Fruit fly (Drosophila melanogaster): ENCODE measurements around the gene PAPLA1.

dm6 chr2L:8163025-8163351, 3.5 kb upstream of the PAPLA1 start, which contains the start of gene Piezo:
- TF ChIP-seq CG8478 (optimal IDR thresholded peaks at IDR 0.05), result no peak
- no peak for TF ChIP-seq CTCF (optimal IDR thresholded peaks at IDR 0.05)
